Worm (Caenorhabditis elegans) whole organism, young adult: ENCODE data around the gene Y53G8AM.4.
A peak's percentile ranks its signal among the peaks of the same experiment; 100 is the strongest.

ENCODE experiments used
- B0261.1 ChIP-seq: sonication (generic microtip); optimal IDR thresholded peaks from 2 replicates; lab custom pipeline; 2016; ENCODE audit warnings: mild to moderate bottlenecking, missing genetic modification characterization, moderate library complexity, missing compliant biosample characterization
- B0336.3 ChIP-seq: fragments of 200-800 bp; sonication (Bioruptor generic); IDR thresholded peaks from 2 replicates; pipeline ENCODE4 v1.3.6; 2022; ENCODE audit warnings: missing genetic modification characterization, missing compliant biosample characterization
- D2030.7 ChIP-seq: fragments of 200-800 bp; sonication (Bioruptor generic); IDR thresholded peaks from 2 replicates; pipeline ENCODE4 v1.3.6; 2022; ENCODE audit warnings: missing genetic modification reagents, missing genetic modification characterization, missing compliant biosample characterization
- F49E8.2 ChIP-seq: sonication (generic microtip); optimal IDR thresholded peaks from 3 replicates; lab custom pipeline; 2017; ENCODE audit warnings: missing genetic modification characterization, mild to moderate bottlenecking, missing compliant biosample characterization, antibody characterized with exemption, moderate library complexity; ENCODE audit not compliant: insufficient read depth
- F52B5.7 ChIP-seq: sonication (generic microtip); optimal IDR thresholded peaks from 2 replicates; lab custom pipeline; 2016; ENCODE audit warnings: mild to moderate bottlenecking, missing genetic modification characterization, missing compliant biosample characterization
- F57A8.1 ChIP-seq: fragments of 200-800 bp; sonication (Bioruptor generic); optimal IDR thresholded peaks from 2 replicates; lab custom pipeline; 2018; ENCODE audit warnings: mild to moderate bottlenecking, missing genetic modification characterization, moderate library complexity, missing compliant biosample characterization
- K12H6.12 ChIP-seq: fragments of 200-800 bp; sonication (Bioruptor generic); optimal IDR thresholded peaks from 2 replicates; lab custom pipeline; 2018; ENCODE audit warnings: mild to moderate bottlenecking, missing genetic modification characterization, missing compliant biosample characterization
- T07F8.4 ChIP-seq: sonication (generic microtip); optimal IDR thresholded peaks from 2 replicates; lab custom pipeline; 2016; ENCODE audit warnings: mild to moderate bottlenecking, missing genetic modification characterization, moderate library complexity, missing compliant biosample characterization
- T26A5.8 ChIP-seq: sonication (generic microtip); optimal IDR thresholded peaks from 2 replicates; lab custom pipeline; 2016; ENCODE audit warnings: missing genetic modification characterization, missing compliant biosample characterization
- Y53F4B.3 ChIP-seq: fragments of 200-800 bp; sonication (Bioruptor generic); IDR thresholded peaks from 2 replicates; pipeline ENCODE4 v1.3.6; 2022; ENCODE audit warnings: missing genetic modification reagents, missing genetic modification characterization, missing compliant biosample characterization
- Y53G8AR.9 ChIP-seq: fragments of 200-800 bp; sonication (Bioruptor generic); conservative IDR thresholded peaks from 2 replicates; pipeline ENCODE4 v1.3.6; 2022; ENCODE audit warnings: missing genetic modification reagents, missing genetic modification characterization, missing compliant biosample characterization
- Y56A3A.18 ChIP-seq: fragments of 200-800 bp; sonication (Bioruptor generic); IDR thresholded peaks from 2 replicates; pipeline ENCODE4 v1.3.6; 2022; ENCODE audit warnings: missing genetic modification reagents, missing genetic modification characterization, missing compliant biosample characterization
- Y67H2A.10 ChIP-seq: fragments of 200-800 bp; sonication (Bioruptor generic); conservative IDR thresholded peaks from 2 replicates; pipeline ENCODE4 v1.3.6; 2022; ENCODE audit warnings: missing genetic modification reagents, missing genetic modification characterization, missing compliant biosample characterization
- Y79H2A.3 ChIP-seq: fragments of 200-800 bp; sonication (Bioruptor generic); conservative IDR thresholded peaks from 2 replicates; pipeline ENCODE4 v1.3.6; 2022; ENCODE audit warnings: missing genetic modification reagents, missing genetic modification characterization, missing compliant biosample characterization
- dox-1 ChIP-seq: fragments of 200-800 bp; sonication (Bioruptor generic); IDR thresholded peaks from 2 replicates; pipeline ENCODE4 v1.3.6; 2022; ENCODE audit warnings: missing genetic modification reagents, missing genetic modification characterization, missing compliant biosample characterization
- dpl-1 ChIP-seq: fragments of 150-350 bp; optimal IDR thresholded peaks from 2 replicates; lab custom pipeline; 2014; ENCODE audit warnings: missing biosample characterization, missing genetic modification reagents, missing genetic modification characterization
- egrh-3 ChIP-seq: fragments of 200-800 bp; sonication (Bioruptor generic); IDR thresholded peaks from 2 replicates; pipeline ENCODE4 v1.3.6; 2022; ENCODE audit warnings: missing genetic modification reagents, missing genetic modification characterization, missing compliant biosample characterization
- fkh-3 ChIP-seq: sonication (generic microtip); optimal IDR thresholded peaks from 2 replicates; lab custom pipeline; 2016; ENCODE audit warnings: mild to moderate bottlenecking, missing genetic modification characterization, missing compliant biosample characterization
- hlh-12 ChIP-seq: sonication (generic microtip); optimal IDR thresholded peaks from 2 replicates; lab custom pipeline; 2016; ENCODE audit warnings: missing genetic modification characterization, missing compliant biosample characterization
- hmg-1.2 ChIP-seq: fragments of 200-800 bp; sonication (Bioruptor generic); IDR thresholded peaks from 2 replicates; pipeline ENCODE4 v1.3.6; 2022; ENCODE audit warnings: missing genetic modification reagents, missing genetic modification characterization, missing compliant biosample characterization
- hsf-1 ChIP-seq: fragments of 200-800 bp; sonication (Bioruptor generic); IDR thresholded peaks from 2 replicates; pipeline ENCODE4 v1.3.6; 2022; ENCODE audit warnings: missing genetic modification reagents, missing genetic modification characterization, missing compliant biosample characterization
- lag-1 ChIP-seq: fragments of 200-800 bp; sonication (Bioruptor generic); IDR thresholded peaks from 2 replicates; pipeline ENCODE4 v1.3.6; 2022; ENCODE audit warnings: missing genetic modification reagents, missing genetic modification characterization, missing compliant biosample characterization
- let-607 ChIP-seq, 2 experiments: fragments of 200-800 bp in 1 of 2; sonication (Bioruptor generic) in 1 of 2; sonication (generic microtip) in 1 of 2; optimal IDR thresholded peaks; 2 replicates each; lab custom pipeline; 2016 to 2018; ENCODE audit warnings: mild to moderate bottlenecking in 2 of 2, missing compliant biosample characterization in 2 of 2, missing genetic modification characterization in 2 of 2, moderate library complexity in 2 of 2, missing genotype in 1 of 2
- lir-1 ChIP-seq: fragments of 200-800 bp; sonication (Bioruptor generic); conservative IDR thresholded peaks from 2 replicates; pipeline ENCODE4 v1.3.6; 2022; ENCODE audit warnings: missing genetic modification reagents, missing genetic modification characterization, missing compliant biosample characterization
- lsl-1 ChIP-seq: fragments of 200-800 bp; sonication (Bioruptor generic); optimal IDR thresholded peaks from 2 replicates; lab custom pipeline; 2018; ENCODE audit warnings: mild to moderate bottlenecking, missing genetic modification characterization, moderate library complexity, missing compliant biosample characterization
- madf-10 ChIP-seq: sonication (generic microtip); optimal IDR thresholded peaks from 2 replicates; lab custom pipeline; 2016; ENCODE audit warnings: mild to moderate bottlenecking, missing genetic modification characterization, missing compliant biosample characterization
- madf-6 ChIP-seq: fragments of 200-800 bp; sonication (Bioruptor generic); IDR thresholded peaks from 2 replicates; pipeline ENCODE4 v1.3.6; 2022; ENCODE audit warnings: missing genetic modification reagents, missing genetic modification characterization, missing compliant biosample characterization
- nfya-2 ChIP-seq: fragments of 200-800 bp; sonication (Bioruptor generic); IDR thresholded peaks from 2 replicates; pipeline ENCODE4 v1.3.6; 2022; ENCODE audit warnings: missing genetic modification reagents, missing genetic modification characterization, missing compliant biosample characterization
- nfyb-1 ChIP-seq: fragments of 200-800 bp; sonication (Bioruptor generic); IDR thresholded peaks from 2 replicates; pipeline ENCODE4 v1.3.6; 2022; ENCODE audit warnings: missing genetic modification reagents, missing genetic modification characterization, missing compliant biosample characterization
- pbrm-1 ChIP-seq: fragments of 200-800 bp; sonication (Bioruptor generic); IDR thresholded peaks from 2 replicates; pipeline ENCODE4 v1.3.6; 2022; ENCODE audit warnings: missing genetic modification reagents, missing genetic modification characterization, missing compliant biosample characterization
- rcor-1 ChIP-seq: fragments of 200-800 bp; sonication (Bioruptor generic); IDR thresholded peaks from 2 replicates; pipeline ENCODE4 v1.3.6; 2022; ENCODE audit warnings: missing genetic modification reagents, missing genetic modification characterization, missing compliant biosample characterization
- snpc-4 ChIP-seq, 5 experiments: fragments of 150-350 bp in 1 of 5; sonication (generic microtip) in 4 of 5; optimal IDR thresholded peaks; 2 replicates each; lab custom pipeline; 2014 to 2018; ENCODE audit warnings: missing genetic modification characterization in 5 of 5, missing biosample characterization in 3 of 5, antibody characterized with exemption in 2 of 5, mild to moderate bottlenecking in 2 of 5, missing compliant biosample characterization in 2 of 5, missing genotype in 2 of 5, moderate library complexity in 2 of 5, missing genetic modification reagents in 1 of 5
- unc-62 ChIP-seq: fragments of 150-350 bp; optimal IDR thresholded peaks from 2 replicates; lab custom pipeline; 2014; ENCODE audit warnings: missing biosample characterization, missing genetic modification reagents, missing genetic modification characterization
- zfh-2 ChIP-seq: fragments of 200-800 bp; sonication (Bioruptor generic); conservative IDR thresholded peaks from 2 replicates; pipeline ENCODE4 v1.3.6; 2022; ENCODE audit warnings: missing genetic modification reagents, missing genetic modification characterization, missing compliant biosample characterization

Y53G8AM.4 gene

DNA sequence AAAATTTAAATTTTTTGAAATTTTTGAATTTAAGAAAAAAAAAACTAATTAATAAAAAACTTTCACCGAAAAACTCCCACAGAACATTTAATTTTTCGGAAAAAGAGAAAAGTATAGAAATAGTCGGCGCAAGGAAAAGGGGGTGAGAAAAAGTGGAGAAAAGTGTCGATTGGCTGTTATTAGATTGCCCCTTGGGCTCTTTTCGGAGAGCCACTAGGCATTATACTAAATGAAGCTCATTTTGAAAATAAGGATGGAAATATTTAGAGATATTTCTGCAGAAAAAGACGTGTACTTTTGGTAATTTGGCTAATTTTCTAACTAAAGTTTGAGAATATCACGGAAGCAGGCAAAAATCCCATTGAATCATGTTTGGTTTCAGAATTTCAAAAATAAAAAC, 31.4 kb downstream of the Y53G8AM.4 start:
- TF ChIP-seq dpl-1 (GFP tag; lab: Kevin White, UChicago) (no peak), Y53F4B.3 (GFP tag; lab: Robert Waterston, UW) (no peak), madf-6 (GFP tag; lab: Robert Waterston, UW) (no peak), D2030.7 (no peak), Y56A3A.18 (GFP tag; lab: Robert Waterston, UW) (no peak), F49E8.2 (tag; lab: Kevin White, UChicago) (no peak), fkh-3 (tag; lab: Kevin White, UChicago) (no peak), Y79H2A.3 (no peak)

DNA sequence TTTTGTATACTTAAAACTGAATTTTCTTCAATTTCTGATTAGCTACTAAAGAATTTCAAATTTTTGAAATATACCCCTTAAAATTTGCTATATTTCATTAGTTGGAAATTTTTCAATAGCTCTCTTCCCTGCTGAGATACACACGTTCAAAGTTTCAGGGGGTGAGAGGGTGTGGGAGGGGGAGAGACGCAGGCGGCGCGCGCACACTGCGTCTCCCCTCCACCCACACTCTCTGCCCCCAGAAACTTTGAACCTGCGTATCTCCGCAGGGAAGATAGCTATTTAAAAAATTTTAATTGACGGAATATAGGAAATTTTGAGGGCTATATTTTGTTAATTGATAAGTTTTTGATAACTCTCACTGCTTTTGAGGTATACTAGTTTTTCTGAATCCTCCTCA, 32.8 kb downstream of the Y53G8AM.4 start:
- TF ChIP-seq snpc-4 (GFP tag; optimal IDR thresholded peaks at IDR 0.05; lab: Kevin White, UChicago) (no peak), snpc-4 (tag; optimal IDR thresholded peaks at IDR 0.05; lab: Kevin White, UChicago) (no peak), dox-1 (GFP tag; lab: Robert Waterston, UW) (no peak), nfya-2 (GFP tag; lab: Robert Waterston, UW) (no peak), Y67H2A.10 (GFP tag; lab: Robert Waterston, UW) (no peak), hsf-1 (no peak), madf-6 (GFP tag; lab: Robert Waterston, UW) (no peak), unc-62 (GFP tag; lab: Kevin White, UChicago) (no peak), D2030.7 (no peak), egrh-3 (GFP tag; lab: Robert Waterston, UW) (0 out of 2 replicates have a peak, but pooled peaks have one; percentile 17), hmg-1.2 (GFP tag; lab: Robert Waterston, UW) (peak; percentile 78), F52B5.7 (tag; lab: Kevin White, UChicago) (no peak), B0336.3 (GFP tag; lab: Robert Waterston, UW) (no peak), hlh-12 (tag; lab: Kevin White, UChicago) (no peak), T26A5.8 (no peak), B0261.1 (tag; lab: Kevin White, UChicago) (no peak)
- TF ChIP-seq, all 124 proteins: peak for 2

DNA sequence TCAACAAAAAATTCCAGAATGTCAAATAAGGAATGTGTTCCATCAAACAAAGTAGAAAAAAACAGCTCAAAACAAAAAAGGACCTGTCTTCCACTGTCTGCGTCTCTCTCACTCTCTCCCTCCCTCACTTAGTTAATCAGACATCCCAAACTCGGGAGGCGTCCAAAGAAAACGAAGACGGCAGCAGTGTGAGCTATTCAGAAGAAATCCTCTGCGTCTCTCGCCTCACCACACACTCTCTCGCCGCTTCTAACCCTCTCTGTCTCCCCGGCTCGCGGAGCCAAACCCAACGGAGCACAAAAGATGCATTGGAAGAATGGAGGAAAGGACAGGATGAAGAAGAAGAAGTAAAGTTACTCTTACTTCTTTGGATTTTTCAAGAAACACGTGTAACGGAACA, 35.2 kb downstream of the Y53G8AM.4 start:
- no peak for TF ChIP-seq F52B5.7 (tag; lab: Kevin White, UChicago)
- TF ChIP-seq nfyb-1 (GFP tag; lab: Robert Waterston, UW), result 0 out of 2 replicates have a peak, but pooled peaks have one; percentile 16
- no peak for TF ChIP-seq lir-1 (GFP tag; lab: Robert Waterston, UW)
- peak; percentile 73 for TF ChIP-seq hmg-1.2 (GFP tag; lab: Robert Waterston, UW)
- no peak for TF ChIP-seq D2030.7
- TF ChIP-seq madf-10 (tag; lab: Kevin White, UChicago), result no peak
- TF ChIP-seq lsl-1 (GFP tag; lab: Kevin White, UChicago), result no peak
- peak; percentile 19 for TF ChIP-seq K12H6.12 (tag; lab: Kevin White, UChicago)
- TF ChIP-seq snpc-4 (GFP tag; optimal IDR thresholded peaks at IDR 0.05; lab: Kevin White, UChicago), result no peak
- no peak for TF ChIP-seq snpc-4 (tag; optimal IDR thresholded peaks at IDR 0.05; lab: Kevin White, UChicago)
- 0 out of 2 replicates have a peak, but pooled peaks have one; percentile 14 for TF ChIP-seq pbrm-1 (GFP tag; lab: Robert Waterston, UW)
- TF ChIP-seq rcor-1 (GFP tag; lab: Robert Waterston, UW), result no peak
- TF ChIP-seq zfh-2 (GFP tag; lab: Robert Waterston, UW), result no peak; the same call in 1 of the 2 replicates
- TF ChIP-seq F57A8.1, result no peak
- no peak for TF ChIP-seq lag-1 (GFP tag; lab: Robert Waterston, UW)
- TF ChIP-seq Y53G8AR.9 (GFP tag; lab: Robert Waterston, UW), result no peak
- no peak for TF ChIP-seq T07F8.4 (tag; lab: Kevin White, UChicago)
- no peak for TF ChIP-seq let-607 (tag; optimal IDR thresholded peaks at IDR 0.05; lab: Kevin White, UChicago)
